Worm (Caenorhabditis elegans): ENCODE results near the gene ugt-56.

DNA sequence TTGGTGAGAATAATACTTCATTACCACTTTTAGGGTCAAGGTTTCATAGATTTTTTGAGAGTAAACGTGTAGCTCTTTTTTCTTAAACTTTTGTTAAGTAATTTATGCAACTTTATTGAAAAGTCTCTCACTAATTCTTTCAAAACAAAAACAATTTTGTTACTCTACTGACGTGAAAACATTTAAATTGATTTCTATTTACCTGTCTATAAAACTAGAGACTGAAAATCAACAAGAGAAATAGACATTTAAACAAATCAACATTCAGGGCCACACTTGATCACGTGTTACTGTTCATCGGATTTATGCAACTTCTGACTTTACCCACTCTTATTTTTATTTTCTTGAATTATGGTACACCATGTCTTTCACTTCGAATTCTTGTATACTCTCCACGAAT is 2.4 kb upstream of the ugt-56 start, which contains the start of gene ugt-55:
- TF ChIP-seq aptf-3 (GFP tag; IDR thresholded peaks at IDR 0.05) (no peak), ztf-3 (GFP tag; optimal IDR thresholded peaks at IDR 0.05) (no peak), ama-1 (optimal IDR thresholded peaks at IDR 0.05) (no peak), ama-1 (GFP tag; optimal IDR thresholded peaks at IDR 0.05) (no peak), unc-130 (GFP tag; optimal IDR thresholded peaks at IDR 0.05) (no peak), ZK185.1 (tag; optimal IDR thresholded peaks at IDR 0.05; ENCODE audit: poor library complexity, severe bottlenecking) (no peak), unc-62 (GFP tag; optimal IDR thresholded peaks at IDR 0.05) (no peak), snpc-1.3 (tag; optimal IDR thresholded peaks at IDR 0.05; ENCODE audit: insufficient read depth) (no peak), B0336.3 (GFP tag; IDR thresholded peaks at IDR 0.05) (no peak), madf-3 (GFP tag; IDR thresholded peaks at IDR 0.05) (no peak), tlf-1 (GFP tag; optimal IDR thresholded peaks at IDR 0.05) (no peak), nhr-27 (tag; optimal IDR thresholded peaks at IDR 0.05) (no peak), C06A6.2 (GFP tag; conservative IDR thresholded peaks at IDR 0.05) (no peak), nfya-2 (GFP tag; IDR thresholded peaks at IDR 0.05) (no peak)
